Fruit fly (Drosophila melanogaster) whole organism, embryonic: Measurements from ENCODE around the gene CG3919.

ENCODE experiments used
- Atf6 ChIP-seq: fragments of 200-800 bp; sonication (Bioruptor generic); IDR thresholded peaks from 2 replicates; pipeline ENCODE4 v1.3.6; 2022; ENCODE audit warnings: missing biosample characterization, missing genetic modification characterization
- BtbVII ChIP-seq: fragments of 200-800 bp; sonication (Bioruptor generic); optimal IDR thresholded peaks from 3 replicates; lab custom pipeline; 2017; ENCODE audit warnings: missing biosample characterization, mild to moderate bottlenecking, missing genetic modification characterization
- Bteb2 ChIP-seq: fragments of 200-800 bp; sonication (Bioruptor generic); optimal IDR thresholded peaks from 2 replicates; lab custom pipeline; 2016; ENCODE audit warnings: missing biosample characterization, missing genetic modification characterization
- CG10979 ChIP-seq: fragments of 200-800 bp; sonication (Bioruptor generic); optimal IDR thresholded peaks from 2 replicates; lab custom pipeline; 2018; ENCODE audit warnings: missing biosample characterization, mild to moderate bottlenecking, missing genetic modification characterization, moderate library complexity
- CG12219 ChIP-seq: fragments of 200-800 bp; sonication (Bioruptor generic); optimal IDR thresholded peaks from 3 replicates; lab custom pipeline; 2018; ENCODE audit warnings: missing biosample characterization, mild to moderate bottlenecking, missing genetic modification characterization
- CG12299 ChIP-seq: fragments of 200-800 bp; sonication (Bioruptor generic); optimal IDR thresholded peaks from 2 replicates; lab custom pipeline; 2018; ENCODE audit warnings: missing biosample characterization, mild to moderate bottlenecking, missing genetic modification characterization
- CG12942 ChIP-seq: fragments of 200-800 bp; sonication (Bioruptor generic); optimal IDR thresholded peaks from 3 replicates; lab custom pipeline; 2016; ENCODE audit warnings: missing biosample characterization, missing genetic modification characterization
- CG13424 ChIP-seq: fragments of 200-800 bp; sonication (Bioruptor generic); optimal IDR thresholded peaks from 2 replicates; lab custom pipeline; 2019; ENCODE audit warnings: missing biosample characterization, mild to moderate bottlenecking, missing genetic modification characterization, moderate library complexity
- CG13624 ChIP-seq: fragments of 200-800 bp; sonication (Bioruptor generic); optimal IDR thresholded peaks from 2 replicates; lab custom pipeline; 2016; ENCODE audit warnings: missing biosample characterization, missing genetic modification characterization
- CG13894 ChIP-seq: fragments of 200-800 bp; sonication (Bioruptor generic); optimal IDR thresholded peaks from 3 replicates; lab custom pipeline; 2018; ENCODE audit warnings: missing biosample characterization, mild to moderate bottlenecking, missing genetic modification characterization, moderate library complexity
- CG14050 ChIP-seq: fragments of 200-800 bp; sonication (Bioruptor generic); IDR thresholded peaks from 3 replicates; pipeline ENCODE4 v1.3.6; 2022; ENCODE audit warnings: missing biosample characterization, missing genetic modification characterization
- CG14667 ChIP-seq: fragments of 200-800 bp; sonication (Bioruptor generic); IDR thresholded peaks from 2 replicates; pipeline ENCODE4 v1.3.6; 2022; ENCODE audit warnings: missing biosample characterization, missing genetic modification characterization
- CG1529 ChIP-seq: fragments of 200-800 bp; sonication (Bioruptor generic); optimal IDR thresholded peaks from 3 replicates; lab custom pipeline; 2018; ENCODE audit warnings: missing biosample characterization, missing genetic modification characterization
- CG16779 ChIP-seq: fragments of 200-800 bp; sonication (Bioruptor generic); IDR thresholded peaks from 2 replicates; pipeline ENCODE4 v1.3.6; 2022; ENCODE audit warnings: missing biosample characterization, missing genetic modification characterization
- CG1792 ChIP-seq: fragments of 200-800 bp; sonication (Bioruptor generic); optimal IDR thresholded peaks from 2 replicates; lab custom pipeline; 2016; ENCODE audit warnings: missing biosample characterization, missing genetic modification characterization
- CG2120 ChIP-seq: fragments of 200-800 bp; sonication (Bioruptor generic); optimal IDR thresholded peaks from 3 replicates; lab custom pipeline; 2016; ENCODE audit warnings: missing biosample characterization, missing genetic modification characterization
- CG5953 ChIP-seq: fragments of 200-800 bp; sonication (Bioruptor generic); IDR thresholded peaks from 2 replicates; pipeline ENCODE4 v1.3.6; 2022; ENCODE audit warnings: missing biosample characterization, missing genetic modification characterization
- CG7839 ChIP-seq: fragments of 200-800 bp; sonication (Bioruptor generic); optimal IDR thresholded peaks from 3 replicates; lab custom pipeline; 2018; ENCODE audit warnings: missing biosample characterization, mild to moderate bottlenecking, missing genetic modification characterization, moderate library complexity
- CG8765 ChIP-seq: fragments of 200-800 bp; sonication (Bioruptor generic); IDR thresholded peaks from 2 replicates; pipeline ENCODE4 v1.3.6; 2022; ENCODE audit warnings: missing biosample characterization, missing genetic modification characterization
- CG8944 ChIP-seq: fragments of 200-800 bp; sonication (Bioruptor generic); optimal IDR thresholded peaks from 3 replicates; lab custom pipeline; 2016; ENCODE audit warnings: missing biosample characterization, missing genetic modification characterization
- E2f1 ChIP-seq: fragments of 200-800 bp; sonication (Bioruptor generic); IDR thresholded peaks from 2 replicates; pipeline ENCODE4 v1.3.6; 2022; ENCODE audit warnings: missing biosample characterization, missing genetic modification characterization
- Eip74EF ChIP-seq, 2 experiments: fragments of 200-800 bp in 1 of 2; fragments of >200 bp in 1 of 2; sonication (Bioruptor generic) in 1 of 2; optimal IDR thresholded peaks; 2 replicates each; lab custom pipeline; 2017 to 2019; ENCODE audit warnings: missing biosample characterization in 2 of 2, missing genetic modification characterization in 2 of 2, mild to moderate bottlenecking in 1 of 2, moderate library complexity in 1 of 2
- Ets65A ChIP-seq: fragments of 200-800 bp; sonication (Bioruptor generic); peaks from one replicate; lab custom pipeline; 2016; ENCODE audit warnings: missing biosample characterization, missing genetic modification characterization
- HHEX ChIP-seq: fragments of 200-800 bp; sonication (Bioruptor generic); optimal IDR thresholded peaks from 3 replicates; lab custom pipeline; 2017; ENCODE audit warnings: missing biosample characterization, mild to moderate bottlenecking, missing genetic modification characterization, missing genetic modification reagents
- HLH4C ChIP-seq: fragments of 200-800 bp; sonication (Bioruptor generic); IDR thresholded peaks from 3 replicates; pipeline ENCODE4 v1.3.6; 2022; ENCODE audit warnings: missing biosample characterization, missing genetic modification characterization; ENCODE audit not compliant: partially characterized antibody
- Hr51 ChIP-seq, 2 experiments: fragments of 200-800 bp; sonication (Bioruptor generic); optimal IDR thresholded peaks; 2 replicates in 1 of 2; 3 replicates in 1 of 2; lab custom pipeline; 2016 to 2018; ENCODE audit warnings: missing biosample characterization in 2 of 2, missing genetic modification characterization in 2 of 2, mild to moderate bottlenecking in 1 of 2, moderate library complexity in 1 of 2
- Hr78 ChIP-seq, 2 experiments: fragments of 200-800 bp in 1 of 2; fragments of >200 bp in 1 of 2; sonication (Bioruptor generic) in 1 of 2; optimal IDR thresholded peaks; 2 replicates each; lab custom pipeline; 2017 to 2019; ENCODE audit warnings: missing biosample characterization in 2 of 2, missing genetic modification characterization in 2 of 2, mild to moderate bottlenecking in 1 of 2, moderate library complexity in 1 of 2
- Med ChIP-seq: fragments of 200-800 bp; sonication (Bioruptor generic); peaks from one replicate; lab custom pipeline; 2016; ENCODE audit warnings: missing biosample characterization, missing genetic modification characterization, mild to moderate bottlenecking, inconsistent platforms, moderate library complexity
- Poxn ChIP-seq: fragments of 200-800 bp; sonication (Bioruptor generic); IDR thresholded peaks from 2 replicates; pipeline ENCODE4 v1.3.6; 2022; ENCODE audit warnings: missing biosample characterization, missing genetic modification characterization
- Scr ChIP-seq: fragments of 200-800 bp; sonication (Bioruptor generic); IDR thresholded peaks from 2 replicates; pipeline ENCODE4 v1.3.6; 2022; ENCODE audit warnings: missing biosample characterization, missing genetic modification characterization; ENCODE audit not compliant: partially characterized antibody
- Spps ChIP-seq: fragments of 200-800 bp; sonication (Bioruptor generic); optimal IDR thresholded peaks from 2 replicates; lab custom pipeline; 2018; ENCODE audit warnings: missing biosample characterization, mild to moderate bottlenecking, missing genetic modification characterization
- Sry-δ ChIP-seq: fragments of 200-800 bp; sonication (Bioruptor generic); optimal IDR thresholded peaks from 2 replicates; lab custom pipeline; 2016; ENCODE audit warnings: missing biosample characterization, missing genetic modification characterization
- Ssrp ChIP-seq: fragments of 200-800 bp; sonication (Bioruptor generic); optimal IDR thresholded peaks from 2 replicates; lab custom pipeline; 2018; ENCODE audit warnings: missing biosample characterization, mild to moderate bottlenecking, missing genetic modification characterization, moderate library complexity
- cas ChIP-seq: fragments of 200-800 bp; sonication (Bioruptor generic); IDR thresholded peaks from 2 replicates; pipeline ENCODE4 v1.3.6; 2022; ENCODE audit warnings: missing biosample characterization, missing genetic modification characterization
- cato ChIP-seq: fragments of 200-800 bp; sonication (Bioruptor generic); optimal IDR thresholded peaks from 2 replicates; lab custom pipeline; 2016; ENCODE audit warnings: missing biosample characterization, missing genetic modification characterization, borderline replicate concordance
- dmrt99B ChIP-seq: fragments of 200-800 bp; sonication (Bioruptor generic); optimal IDR thresholded peaks from 2 replicates; lab custom pipeline; 2018; ENCODE audit warnings: missing biosample characterization, mild to moderate bottlenecking, missing genetic modification characterization, moderate library complexity
- dysf ChIP-seq: fragments of 200-800 bp; sonication (Bioruptor generic); IDR thresholded peaks from 3 replicates; pipeline ENCODE4 v1.3.6; 2022; ENCODE audit warnings: missing biosample characterization, missing genetic modification characterization
- eve ChIP-seq, 2 experiments: fragments of >200 bp; optimal IDR thresholded peaks; 2 replicates each; lab custom pipeline; 2017; ENCODE audit warnings: missing biosample characterization in 2 of 2, missing genetic modification characterization in 2 of 2
- gce ChIP-seq: fragments of 200-800 bp; sonication (Bioruptor generic); IDR thresholded peaks from 3 replicates; pipeline ENCODE4 v1.3.6; 2022; ENCODE audit warnings: missing biosample characterization, missing genetic modification characterization
- gsb ChIP-seq: fragments of 200-800 bp; sonication (Bioruptor generic); IDR thresholded peaks from 2 replicates; pipeline ENCODE4 v1.3.6; 2022; ENCODE audit warnings: missing biosample characterization, missing genetic modification characterization
- kay ChIP-seq: fragments of 200-800 bp; sonication (Bioruptor generic); optimal IDR thresholded peaks from 2 replicates; lab custom pipeline; 2016; ENCODE audit warnings: missing biosample characterization, missing genetic modification characterization
- phol ChIP-seq: fragments of 200-800 bp; sonication (Bioruptor generic); optimal IDR thresholded peaks from 3 replicates; lab custom pipeline; 2018; ENCODE audit warnings: missing biosample characterization, mild to moderate bottlenecking, missing genetic modification characterization, moderate library complexity
- sens ChIP-seq: fragments of 200-800 bp; sonication (Bioruptor generic); peaks from one replicate; lab custom pipeline; 2016; ENCODE audit warnings: missing biosample characterization, missing genetic modification characterization
- sob ChIP-seq: fragments of 200-800 bp; sonication (Bioruptor generic); IDR thresholded peaks from 2 replicates; pipeline ENCODE4 v1.3.6; 2022; ENCODE audit warnings: missing biosample characterization, missing genetic modification characterization
- sqz ChIP-seq: fragments of 200-800 bp; sonication (Bioruptor generic); optimal IDR thresholded peaks from 3 replicates; lab custom pipeline; 2018; ENCODE audit warnings: missing biosample characterization, mild to moderate bottlenecking, missing genetic modification characterization
- stc ChIP-seq: fragments of 200-800 bp; sonication (Bioruptor generic); IDR thresholded peaks from 2 replicates; pipeline ENCODE4 v1.3.6; 2022; ENCODE audit warnings: missing biosample characterization, missing genetic modification characterization
- tll ChIP-seq, 2 experiments: fragments of 200-800 bp in 1 of 2; fragments of >200 bp in 1 of 2; sonication (Bioruptor generic) in 1 of 2; optimal IDR thresholded peaks; 2 replicates each; lab custom pipeline; 2017 to 2019; ENCODE audit warnings: missing biosample characterization in 2 of 2, missing genetic modification characterization in 2 of 2, mild to moderate bottlenecking in 1 of 2, moderate library complexity in 1 of 2
- toy ChIP-seq: fragments of 200-800 bp; sonication (Bioruptor generic); IDR thresholded peaks from 2 replicates; pipeline ENCODE4 v1.3.6; 2022; ENCODE audit warnings: missing biosample characterization, missing genetic modification characterization
- zf30C ChIP-seq: fragments of 200-800 bp; sonication (Bioruptor generic); optimal IDR thresholded peaks from 3 replicates; lab custom pipeline; 2018; ENCODE audit warnings: missing biosample characterization, mild to moderate bottlenecking, missing genetic modification characterization

The CG3919 gene

DNA sequence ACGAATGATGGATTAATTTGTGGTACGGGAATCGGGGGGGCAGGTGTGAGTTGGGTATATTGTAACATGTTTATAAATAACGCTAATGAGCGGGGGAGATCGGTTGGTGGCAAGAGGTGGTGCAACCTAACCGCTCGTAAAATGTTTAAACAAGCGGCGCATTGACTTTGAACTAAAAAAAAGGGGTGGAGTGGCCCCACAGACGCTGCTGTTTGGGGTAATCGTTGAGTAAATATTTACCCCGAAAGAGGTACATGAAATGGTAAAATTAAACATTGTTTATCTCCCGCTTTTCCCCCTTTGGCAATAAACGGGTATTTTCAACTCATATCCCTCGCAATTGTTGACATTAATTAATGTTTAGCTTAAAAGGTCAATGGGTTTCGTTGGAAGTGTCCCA is 44.3 kb upstream of the CG3919 start (continued):
- TF ChIP-seq eve (GFP tag; optimal IDR thresholded peaks at IDR 0.05; lab: Kevin White, UChicago) (no peak), CG14050 (GFP tag; lab: Robert Waterston, UW) (peak; percentile 48; the same call in 1 of the 3 replicates), Hr51 (GFP tag; optimal IDR thresholded peaks at IDR 0.05; lab: Kevin White, UChicago) (peak; percentile 22 to 35), CG1792 (no peak), CG12942 (no peak), CG8944 (GFP tag; lab: Kevin White, UChicago) (no peak), CG13424 (tag; lab: Kevin White, UChicago) (peak; percentile 57), Ssrp (tag; lab: Kevin White, UChicago) (no peak), CG13624 (GFP tag; lab: Kevin White, UChicago) (no peak), cato (GFP tag; lab: Kevin White, UChicago) (no peak), cas (GFP tag; lab: Robert Waterston, UW) (no peak), BtbVII (GFP tag; lab: Kevin White, UChicago) (peak; percentile 56), sqz (peak; percentile 83), CG12299 (tag; lab: Kevin White, UChicago) (peak; percentile 53), Scr (no peak), CG8765 (no peak), CG14667 (no peak), tll (GFP tag; optimal IDR thresholded peaks at IDR 0.05; lab: Kevin White, UChicago) (no peak), CG10979 (tag; lab: Kevin White, UChicago) (peak; percentile 58), Sry-δ (GFP tag; lab: Kevin White, UChicago) (no peak), toy (GFP tag; lab: Robert Waterston, UW) (no peak), CG13894 (tag; lab: Kevin White, UChicago) (no peak), HLH4C (GFP tag; lab: Robert Waterston, UW) (no peak), HHEX (GFP tag; lab: Kevin White, UChicago) (peak; percentile 66)

DNA sequence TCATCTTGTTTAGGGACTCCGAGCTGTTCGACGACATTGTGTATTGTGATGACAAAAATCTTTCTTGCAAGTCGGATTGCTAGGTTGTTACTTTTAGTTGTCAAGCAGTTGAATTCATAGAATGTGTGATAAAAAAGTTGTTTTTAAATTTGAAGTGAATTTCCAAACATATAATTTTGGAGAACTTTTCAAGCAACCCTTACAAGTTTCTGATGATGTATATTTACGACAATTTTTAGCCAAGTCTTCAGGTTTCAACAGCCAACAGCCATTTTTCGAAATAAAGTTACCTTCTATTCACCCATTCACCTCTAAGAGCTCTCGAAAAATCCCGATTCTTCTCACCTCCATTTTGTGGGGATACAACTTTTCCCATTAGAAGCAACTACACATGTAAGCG is 40.8 kb upstream of the CG3919 start, which contains the start of gene CG13481:
Gene CG13481, minus strand, starts transcription at position 101 of the 400 bp plus-strand sequence.
- TF ChIP-seq Hr78 (GFP tag; optimal IDR thresholded peaks at IDR 0.05; lab: Kevin White, UChicago) (no peak), Poxn (GFP tag; lab: Robert Waterston, UW) (no peak), dysf (GFP tag; lab: Robert Waterston, UW) (no peak), gce (no peak), tll (GFP tag; optimal IDR thresholded peaks at IDR 0.05; lab: Kevin White, UChicago) (no peak), CG5953 (GFP tag; lab: Robert Waterston, UW) (no peak)

DNA sequence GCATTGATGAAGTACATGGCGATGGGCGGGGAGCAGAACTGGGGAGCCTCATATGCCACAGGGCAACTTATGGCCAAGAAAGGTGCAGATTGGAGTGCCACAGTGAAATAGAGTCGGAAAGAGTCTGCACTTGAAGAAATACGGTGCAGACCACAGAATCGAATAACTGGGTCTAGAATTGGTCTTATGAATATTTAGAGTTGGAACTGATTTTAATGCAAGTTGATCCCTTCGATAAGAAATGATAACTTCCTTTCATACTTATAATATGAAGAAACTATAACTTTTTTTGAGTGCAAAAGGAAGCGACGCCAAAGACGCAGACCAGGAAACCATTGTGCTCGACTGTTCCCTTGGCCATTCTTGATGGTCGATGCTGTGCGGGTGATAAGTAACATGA is 35.9 kb upstream of the CG3919 start:
- TF ChIP-seq CG12219 (GFP tag; lab: Kevin White, UChicago) (no peak), Med (GFP tag; lab: Kevin White, UChicago) (peak; percentile 29), sob (GFP tag; lab: Robert Waterston, UW) (0 out of 2 replicates have a peak, but pooled peaks have one; percentile 40), Bteb2 (GFP tag; lab: Kevin White, UChicago) (no peak), Eip74EF (GFP tag; optimal IDR thresholded peaks at IDR 0.05; lab: Kevin White, UChicago) (no peak), stc (GFP tag; lab: Robert Waterston, UW) (no peak), Atf6 (GFP tag; lab: Robert Waterston, UW) (no peak), CG1529 (GFP tag; lab: Kevin White, UChicago) (no peak), zf30C (no peak), CG16779 (GFP tag; lab: Robert Waterston, UW) (no peak), Ets65A (GFP tag; lab: Kevin White, UChicago) (peak; percentile 39), gsb (GFP tag; lab: Robert Waterston, UW) (no peak), dmrt99B (peak; percentile 32), CG2120 (GFP tag; lab: Kevin White, UChicago) (peak; percentile 11), E2f1 (GFP tag; lab: Robert Waterston, UW) (peak; percentile 9; the same call in 1 of the 2 replicates), Spps (tag; lab: Kevin White, UChicago) (no peak), phol (tag; lab: Kevin White, UChicago) (peak; percentile 0), dysf (GFP tag; lab: Robert Waterston, UW) (0 out of 3 replicates have a peak, but pooled peaks have one; percentile 22), kay (GFP tag; lab: Kevin White, UChicago) (no peak), CG7839 (tag; lab: Kevin White, UChicago) (peak; percentile 21), sens (GFP tag; lab: Kevin White, UChicago) (peak; percentile 38)
